Worm (Caenorhabditis elegans): Measurements from ENCODE around the gene Y37E11AL.1.

DNA sequence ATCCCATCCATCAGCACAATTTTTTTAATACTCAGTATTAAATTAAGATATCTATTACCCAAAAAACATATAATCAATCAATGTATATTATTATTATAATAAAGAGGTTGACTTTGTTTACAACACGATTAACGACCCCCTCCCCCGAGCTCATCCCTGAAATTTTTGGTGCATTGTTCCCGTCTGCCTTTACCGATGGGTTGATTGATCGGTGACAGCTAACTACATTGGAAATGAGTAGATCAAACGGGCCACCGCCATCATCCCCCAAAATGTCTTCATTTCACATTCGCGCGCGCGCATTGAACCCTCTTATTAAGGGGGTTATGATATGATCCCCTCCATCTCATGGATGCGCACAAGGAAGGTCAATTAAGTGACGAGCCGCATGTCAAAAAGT lies 50.5 kb downstream of the Y37E11AL.1 start:
- TF ChIP-seq mes-4 (tag; optimal IDR thresholded peaks at IDR 0.05) (no peak), F52B5.7 (tag; optimal IDR thresholded peaks at IDR 0.05) (no peak), Y79H2A.3 (GFP tag; conservative IDR thresholded peaks at IDR 0.05) (no peak), ama-1 (optimal IDR thresholded peaks at IDR 0.05) (no peak), ama-1 (GFP tag; optimal IDR thresholded peaks at IDR 0.05) (no peak), dox-1 (GFP tag; IDR thresholded peaks at IDR 0.05) (no peak), pha-4 (tag; optimal IDR thresholded peaks at IDR 0.05) (no peak), atf-7 (tag; optimal IDR thresholded peaks at IDR 0.05) (no peak)
